Worm (Caenorhabditis elegans) whole organism, mixed stage, embryonic: ENCODE results near the gene chil-14.

Source experiments
- ces-1 ChIP-seq: fragments of 150-350 bp; optimal IDR thresholded peaks from 2 replicates; lab custom pipeline; 2014; ENCODE audit warnings: missing biosample characterization, missing genetic modification reagents, missing genetic modification characterization
- elt-1 ChIP-seq: sonication (generic microtip); optimal IDR thresholded peaks from 2 replicates; lab custom pipeline; 2017; ENCODE audit warnings: missing genetic modification characterization, mild to moderate bottlenecking, missing compliant biosample characterization, antibody characterized with exemption, moderate library complexity, borderline replicate concordance; ENCODE audit not compliant: insufficient read depth
- elt-3 ChIP-seq: fragments of 150-350 bp; optimal IDR thresholded peaks from 2 replicates; lab custom pipeline; 2014; ENCODE audit warnings: missing biosample characterization, missing genetic modification characterization
- lsy-2 ChIP-seq: fragments of 150-350 bp; optimal IDR thresholded peaks from 2 replicates; lab custom pipeline; 2014; ENCODE audit warnings: missing biosample characterization, missing genetic modification characterization
- mab-5 ChIP-seq: fragments of 150-350 bp; optimal IDR thresholded peaks from 2 replicates; lab custom pipeline; 2014; ENCODE audit warnings: missing biosample characterization, missing genetic modification characterization
- mls-2 ChIP-seq: sonication (generic microtip); optimal IDR thresholded peaks from 2 replicates; lab custom pipeline; 2016; ENCODE audit warnings: mild to moderate bottlenecking, missing genetic modification characterization, moderate library complexity, missing compliant biosample characterization
- nhr-237 ChIP-seq: fragments of 150-350 bp; optimal IDR thresholded peaks from 2 replicates; lab custom pipeline; 2014; ENCODE audit warnings: missing biosample characterization, missing genetic modification characterization
- nhr-28 ChIP-seq: fragments of 150-350 bp; optimal IDR thresholded peaks from 2 replicates; lab custom pipeline; 2014; ENCODE audit warnings: missing biosample characterization, missing genetic modification characterization
- pha-4 ChIP-seq: fragments of 150-350 bp; optimal IDR thresholded peaks from 2 replicates; lab custom pipeline; 2018; ENCODE audit warnings: missing biosample characterization, missing genetic modification reagents, missing genetic modification characterization
- sem-2 ChIP-seq: fragments of 200-800 bp; sonication (Bioruptor generic); optimal IDR thresholded peaks from 2 replicates; lab custom pipeline; 2018; ENCODE audit warnings: mild to moderate bottlenecking, missing genetic modification characterization, missing compliant biosample characterization
- unc-62 ChIP-seq: fragments of 150-350 bp; optimal IDR thresholded peaks from 2 replicates; lab custom pipeline; 2014; ENCODE audit warnings: missing biosample characterization, missing genetic modification reagents, missing genetic modification characterization
- zip-8 ChIP-seq: fragments of 150-350 bp; optimal IDR thresholded peaks from 2 replicates; lab custom pipeline; 2014; ENCODE audit warnings: missing biosample characterization, missing genetic modification characterization
- ztf-11 ChIP-seq: fragments of 150-350 bp; optimal IDR thresholded peaks from 2 replicates; lab custom pipeline; 2014; ENCODE audit warnings: missing biosample characterization, missing genetic modification characterization

ce11 chrV:1414615-1415433 is 40.0 kb upstream of the chil-14 start:
- TF ChIP-seq ztf-11 (no peak), elt-1 (no peak), elt-3 (tag; lab: Kevin White, UChicago) (no peak), sem-2 (GFP tag; lab: Kevin White, UChicago) (no peak), pha-4 (no peak), mls-2 (tag; lab: Kevin White, UChicago) (no peak), nhr-28 (tag; lab: Kevin White, UChicago) (no peak), mab-5 (no peak), zip-8 (no peak), unc-62 (GFP tag; lab: Kevin White, UChicago) (no peak), lsy-2 (tag; lab: Kevin White, UChicago) (no peak), nhr-237 (no peak), ces-1 (GFP tag; lab: Kevin White, UChicago) (no peak)
